Worm (Caenorhabditis elegans) whole organism, L1 larva: ENCODE data around the gene oac-3.

Experiments
- C04F5.9 ChIP-seq: sonication (generic microtip); optimal IDR thresholded peaks from 2 replicates; lab custom pipeline; 2016; ENCODE audit warnings: missing genetic modification characterization, missing compliant biosample characterization
- C16A3.4 ChIP-seq: fragments of 150-350 bp; optimal IDR thresholded peaks from 2 replicates; lab custom pipeline; 2014; ENCODE audit warnings: missing biosample characterization, missing genetic modification characterization
- alr-1 ChIP-seq: fragments of 200-800 bp; sonication (Bioruptor generic); optimal IDR thresholded peaks from 2 replicates; lab custom pipeline; 2018; ENCODE audit warnings: borderline replicate concordance, mild to moderate bottlenecking, missing genetic modification characterization, missing compliant biosample characterization
- aly-2 ChIP-seq: fragments of 150-350 bp; optimal IDR thresholded peaks from 2 replicates; lab custom pipeline; 2014; ENCODE audit warnings: missing biosample characterization, missing genetic modification characterization
- blmp-1 ChIP-seq: fragments of 150-350 bp; optimal IDR thresholded peaks from 2 replicates; lab custom pipeline; 2014; ENCODE audit warnings: missing biosample characterization, missing genetic modification characterization
- ceh-63 ChIP-seq: fragments of 200-800 bp; sonication (Bioruptor generic); optimal IDR thresholded peaks from 2 replicates; lab custom pipeline; 2018; ENCODE audit warnings: mild to moderate bottlenecking, missing genetic modification characterization, missing compliant biosample characterization
- ceh-88 ChIP-seq: fragments of 200-800 bp; sonication (Bioruptor generic); IDR thresholded peaks from 2 replicates; pipeline ENCODE4 v1.3.6; 2022; ENCODE audit warnings: missing genetic modification characterization, missing compliant biosample characterization
- dpl-1 ChIP-seq, 3 experiments: fragments of 150-350 bp in 2 of 3; sonication (generic microtip) in 1 of 3; optimal IDR thresholded peaks; 2 replicates each; lab custom pipeline; 2014 to 2017; ENCODE audit warnings: missing biosample characterization in 3 of 3, missing genetic modification characterization in 3 of 3, missing genetic modification reagents in 3 of 3
- efl-1 ChIP-seq, 4 experiments: fragments of 150-350 bp; optimal IDR thresholded peaks in 3 of 4; peaks in 1 of 4; 1 replicate in 1 of 4; 2 replicates in 3 of 4; lab custom pipeline; 2014; ENCODE audit warnings: missing biosample characterization in 2 of 4, missing genetic modification characterization in 2 of 4, missing genetic modification reagents in 2 of 4
- egl-27 ChIP-seq, 2 experiments: fragments of 150-350 bp in 1 of 2; sonication (generic microtip); optimal IDR thresholded peaks; 3 replicates each; lab custom pipeline; 2017 to 2018; ENCODE audit warnings: missing biosample characterization in 2 of 2, missing genetic modification characterization in 2 of 2, missing genetic modification reagents in 2 of 2
- elt-2 ChIP-seq: sonication (generic microtip); optimal IDR thresholded peaks from 2 replicates; lab custom pipeline; 2016; ENCODE audit warnings: missing genetic modification characterization, mild to moderate bottlenecking, inconsistent platforms, missing compliant biosample characterization, missing genetic modification reagents
- elt-3 ChIP-seq, 6 experiments: fragments of 150-350 bp in 1 of 6; sonication (generic microtip); optimal IDR thresholded peaks; 2 replicates each; lab custom pipeline; 2017 to 2018; ENCODE audit warnings: missing biosample characterization in 6 of 6, missing genetic modification characterization in 6 of 6, inconsistent platforms in 1 of 6
- ets-5 ChIP-seq: fragments of 200-800 bp; sonication (Bioruptor generic); IDR thresholded peaks from 2 replicates; pipeline ENCODE4 v1.3.6; 2022; ENCODE audit warnings: missing genetic modification characterization, missing compliant biosample characterization
- fos-1 ChIP-seq: fragments of 150-350 bp; optimal IDR thresholded peaks from 2 replicates; lab custom pipeline; 2014; ENCODE audit warnings: missing biosample characterization, missing genetic modification characterization
- grh-1 ChIP-seq: fragments of 200-800 bp; sonication (Bioruptor generic); IDR thresholded peaks from 2 replicates; pipeline ENCODE4 v1.3.6; 2022; ENCODE audit warnings: missing genetic modification reagents, missing genetic modification characterization, missing compliant biosample characterization
- hlh-4 ChIP-seq: sonication (generic microtip); optimal IDR thresholded peaks from 2 replicates; lab custom pipeline; 2016; ENCODE audit warnings: mild to moderate bottlenecking, missing genetic modification characterization, missing compliant biosample characterization
- hpl-2 ChIP-seq: fragments of 150-350 bp; optimal IDR thresholded peaks from 2 replicates; lab custom pipeline; 2014; ENCODE audit warnings: missing biosample characterization, missing genetic modification reagents, missing genetic modification characterization
- isw-1 ChIP-seq: fragments of 200-800 bp; sonication (Bioruptor generic); IDR thresholded peaks from 2 replicates; pipeline ENCODE4 v1.3.6; 2022; ENCODE audit warnings: missing genetic modification characterization, missing compliant biosample characterization
- jun-1 ChIP-seq: fragments of 150-350 bp; optimal IDR thresholded peaks from 2 replicates; lab custom pipeline; 2014; ENCODE audit warnings: missing biosample characterization, missing genetic modification reagents, missing genetic modification characterization
- lin-13 ChIP-seq: fragments of 150-350 bp; optimal IDR thresholded peaks from 2 replicates; lab custom pipeline; 2014; ENCODE audit warnings: missing biosample characterization, missing genetic modification reagents, missing genetic modification characterization
- lin-14 ChIP-seq: fragments of 200-800 bp; sonication (Bioruptor generic); optimal IDR thresholded peaks from 2 replicates; lab custom pipeline; 2018; ENCODE audit warnings: mild to moderate bottlenecking, missing genetic modification characterization, moderate library complexity, missing compliant biosample characterization
- lin-35 ChIP-seq, 2 experiments: fragments of 150-350 bp; optimal IDR thresholded peaks; 2 replicates each; lab custom pipeline; 2014; ENCODE audit warnings: missing biosample characterization in 2 of 2, missing genetic modification characterization in 2 of 2, missing genetic modification reagents in 2 of 2
- lin-39 ChIP-seq: fragments of 150-350 bp; optimal IDR thresholded peaks from 2 replicates; lab custom pipeline; 2014; ENCODE audit warnings: missing biosample characterization, missing genetic modification reagents, missing genetic modification characterization
- lsy-2 ChIP-seq, 2 experiments: fragments of 150-350 bp; optimal IDR thresholded peaks; 2 replicates each; lab custom pipeline; 2014; ENCODE audit warnings: missing biosample characterization in 2 of 2, missing genetic modification characterization in 2 of 2
- mab-9 ChIP-seq: fragments of 200-800 bp; sonication (Bioruptor generic); IDR thresholded peaks from 2 replicates; pipeline ENCODE4 v1.3.6; 2022; ENCODE audit warnings: missing genetic modification reagents, missing genetic modification characterization, missing compliant biosample characterization
- mdl-1 ChIP-seq, 2 experiments: fragments of 150-350 bp; optimal IDR thresholded peaks; 2 replicates each; lab custom pipeline; 2014 to 2017; ENCODE audit warnings: missing biosample characterization in 2 of 2, missing genetic modification characterization in 2 of 2, inconsistent platforms in 1 of 2
- mep-1 ChIP-seq: fragments of 150-350 bp; optimal IDR thresholded peaks from 2 replicates; lab custom pipeline; 2014; ENCODE audit warnings: missing biosample characterization, missing genetic modification characterization
- nhr-11 ChIP-seq: fragments of 150-350 bp; optimal IDR thresholded peaks from 2 replicates; lab custom pipeline; 2014; ENCODE audit warnings: missing biosample characterization, missing genetic modification characterization
- nhr-237 ChIP-seq: fragments of 150-350 bp; optimal IDR thresholded peaks from 2 replicates; lab custom pipeline; 2014; ENCODE audit warnings: missing biosample characterization, missing genetic modification characterization
- nhr-71 ChIP-seq: sonication (generic microtip); optimal IDR thresholded peaks from 2 replicates; lab custom pipeline; 2016; ENCODE audit warnings: mild to moderate bottlenecking, missing genetic modification characterization, moderate library complexity, missing compliant biosample characterization
- nhr-77 ChIP-seq: fragments of 150-350 bp; optimal IDR thresholded peaks from 2 replicates; lab custom pipeline; 2014; ENCODE audit warnings: missing biosample characterization, missing genetic modification characterization
- nhr-90 ChIP-seq: sonication (generic microtip); optimal IDR thresholded peaks from 2 replicates; lab custom pipeline; 2016; ENCODE audit warnings: mild to moderate bottlenecking, missing genetic modification characterization, missing compliant biosample characterization; ENCODE audit not compliant: poor library complexity
- sox-4 ChIP-seq: sonication (generic microtip); optimal IDR thresholded peaks from 2 replicates; lab custom pipeline; 2016; ENCODE audit warnings: missing genetic modification characterization, missing compliant biosample characterization
- tbx-2 ChIP-seq: sonication (generic microtip); optimal IDR thresholded peaks from 2 replicates; lab custom pipeline; 2016; ENCODE audit warnings: missing genetic modification characterization, missing compliant biosample characterization
- tlp-1 ChIP-seq: fragments of 150-350 bp; optimal IDR thresholded peaks from 2 replicates; lab custom pipeline; 2014; ENCODE audit warnings: missing biosample characterization, missing genetic modification characterization
- unc-130 ChIP-seq: fragments of 150-350 bp; optimal IDR thresholded peaks from 2 replicates; lab custom pipeline; 2017; ENCODE audit warnings: missing biosample characterization, missing genetic modification characterization, inconsistent platforms
- unc-62 ChIP-seq: fragments of 150-350 bp; optimal IDR thresholded peaks from 2 replicates; lab custom pipeline; 2014; ENCODE audit warnings: missing biosample characterization, missing genetic modification reagents, missing genetic modification characterization
- unc-98 ChIP-seq: fragments of 200-800 bp; sonication (Bioruptor generic); IDR thresholded peaks from 2 replicates; pipeline ENCODE4 v1.3.6; 2022; ENCODE audit warnings: missing genetic modification characterization, missing compliant biosample characterization
- vab-15 ChIP-seq: sonication (generic microtip); optimal IDR thresholded peaks from 2 replicates; lab custom pipeline; 2017; ENCODE audit warnings: missing genotype, mild to moderate bottlenecking, missing genetic modification characterization, missing compliant biosample characterization
- ztf-4 ChIP-seq: fragments of 150-350 bp; optimal IDR thresholded peaks from 2 replicates; lab custom pipeline; 2014; ENCODE audit warnings: missing biosample characterization, missing genetic modification characterization

oac-3 gene

DNA sequence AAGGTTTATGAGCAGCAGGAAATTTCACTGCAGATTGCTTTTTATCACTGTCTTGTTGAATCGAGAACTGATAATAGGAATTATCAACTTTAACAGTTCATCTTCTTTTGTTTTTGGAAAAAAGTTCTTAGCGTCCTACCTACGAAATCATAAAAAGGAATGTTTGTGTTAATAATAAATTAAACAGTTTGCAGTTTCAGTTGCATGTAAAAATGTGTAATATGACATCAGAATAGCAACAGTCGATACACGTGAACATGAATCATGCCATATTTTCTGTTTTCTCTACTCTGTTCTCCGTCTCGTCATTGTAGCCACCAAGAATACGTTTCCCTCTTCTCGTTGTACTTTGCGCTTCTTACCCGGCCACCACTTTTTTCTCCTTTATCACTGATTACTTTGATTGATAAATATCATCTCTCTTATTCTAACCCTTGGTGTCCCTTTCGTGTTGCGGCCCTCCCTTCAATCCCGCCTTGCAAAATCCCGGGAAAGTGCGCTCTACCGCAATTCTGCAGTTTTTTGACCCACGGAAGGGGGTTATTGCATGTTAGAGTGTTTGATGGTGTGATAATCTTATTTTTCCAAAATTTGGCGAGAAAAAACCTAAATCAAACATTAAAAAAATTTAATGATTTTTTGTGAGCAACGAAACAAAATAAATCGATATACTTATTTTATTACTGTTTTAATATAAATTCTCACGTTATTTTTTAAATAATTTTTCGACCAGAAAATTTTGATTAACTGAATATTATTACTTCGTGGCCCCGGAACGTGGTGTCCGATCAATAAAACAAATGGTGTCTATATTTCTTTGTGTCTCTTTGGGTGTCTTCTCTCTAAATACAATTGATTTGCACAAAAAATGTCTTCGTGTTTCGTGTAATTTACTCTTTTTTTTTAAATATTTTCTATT is 6.6 kb upstream of the oac-3 start, which contains the start of gene sptl-3 (continued):
- TF ChIP-seq hpl-2 (GFP tag; lab: Kevin White, UChicago) (no peak), fos-1 (no peak), aly-2 (no peak), unc-130 (tag; lab: Kevin White, UChicago) (no peak), nhr-237 (tag; lab: Kevin White, UChicago) (no peak), tbx-2 (tag; lab: Kevin White, UChicago) (peak; percentile 44), vab-15 (tag; lab: Kevin White, UChicago) (no peak), ztf-4 (no peak), elt-3 (tag; optimal IDR thresholded peaks at IDR 0.05; lab: Kevin White, UChicago) (peak in 2 of 6 experiments; percentile 49 to 81), alr-1 (tag; lab: Kevin White, UChicago) (no peak), nhr-71 (tag; lab: Kevin White, UChicago) (peak; percentile 75), lin-35 (GFP tag; optimal IDR thresholded peaks at IDR 0.05; lab: Kevin White, UChicago) (peak; percentile 23 to 57), hlh-4 (tag; lab: Kevin White, UChicago) (no peak), C16A3.4 (tag; lab: Kevin White, UChicago) (peak; percentile 20), nhr-77 (no peak), mdl-1 (tag; optimal IDR thresholded peaks at IDR 0.05; lab: Kevin White, UChicago) (peak in 1 of 2 experiments; percentile 61), ceh-63 (no peak), lin-39 (tag; lab: Kevin White, UChicago) (no peak), lsy-2 (tag; optimal IDR thresholded peaks at IDR 0.05; lab: Kevin White, UChicago) (peak in 1 of 2 experiments; percentile 42), isw-1 (GFP tag; lab: Robert Waterston, UW) (no peak), egl-27 (tag; optimal IDR thresholded peaks at IDR 0.05; lab: Kevin White, UChicago) (no peak), ceh-88 (no peak), ets-5 (GFP tag; lab: Robert Waterston, UW) (no peak), grh-1 (GFP tag; lab: Robert Waterston, UW) (no peak), lin-13 (no peak), jun-1 (tag; lab: Kevin White, UChicago) (no peak), elt-2 (tag; lab: Kevin White, UChicago) (peak; percentile 77), mep-1 (tag; lab: Kevin White, UChicago) (peak; percentile 46), nhr-11 (tag; lab: Kevin White, UChicago) (no peak), dpl-1 (GFP tag; optimal IDR thresholded peaks at IDR 0.05; lab: Kevin White, UChicago) (peak in 2 of 3 experiments; percentile 22 to 55), C04F5.9 (tag; lab: Kevin White, UChicago) (no peak), blmp-1 (tag; lab: Kevin White, UChicago) (peak; percentile 83), mab-9 (GFP tag; lab: Robert Waterston, UW) (no peak), sox-4 (tag; lab: Kevin White, UChicago) (no peak), unc-62 (GFP tag; lab: Kevin White, UChicago) (no peak), lin-14 (GFP tag; lab: Kevin White, UChicago) (peak; percentile 69), tlp-1 (tag; lab: Kevin White, UChicago) (no peak), efl-1 (optimal IDR thresholded peaks at IDR 0.05; lab: Kevin White, UChicago) (peak; percentile 4 to 22), efl-1 (GFP tag; optimal IDR thresholded peaks at IDR 0.05 in 1 of 2; lab: Kevin White, UChicago) (peak; percentile 10 to 88), unc-98 (GFP tag; lab: Robert Waterston, UW) (no peak), nhr-90 (tag; lab: Kevin White, UChicago) (peak; percentile 14)
